Worm (Caenorhabditis elegans): ENCODE results near the gene twk-21.

- TF ChIP-seq nhr-12 (tag; optimal IDR thresholded peaks at IDR 0.05) (no peak), ceh-83 (GFP tag; optimal IDR thresholded peaks at IDR 0.05) (no peak), ceh-39 (tag; optimal IDR thresholded peaks at IDR 0.05) (no peak), blmp-1 (tag; optimal IDR thresholded peaks at IDR 0.05) (no peak), pha-4 (tag; optimal IDR thresholded peaks at IDR 0.05) (no peak), nhr-237 (tag; optimal IDR thresholded peaks at IDR 0.05) (no peak), nhr-76 (tag; optimal IDR thresholded peaks at IDR 0.05) (no peak), unc-62 (GFP tag; optimal IDR thresholded peaks at IDR 0.05) (no peak), mls-2 (tag; optimal IDR thresholded peaks at IDR 0.05) (no peak), ztf-11 (tag; optimal IDR thresholded peaks at IDR 0.05) (no peak), snpc-4 (tag; optimal IDR thresholded peaks at IDR 0.05) (no peak), elt-3 (tag; optimal IDR thresholded peaks at IDR 0.05) (no peak), ceh-43 (GFP tag; optimal IDR thresholded peaks at IDR 0.05) (no peak)
Observed at ce11 chrX:16283103-16283502, 16.6 kb upstream of the twk-21 start, which contains the start of gene F52E10.2.

Data from whole organism, mixed stage, embryonic.